Fruit fly (Drosophila melanogaster) whole organism: Measurements from ENCODE around the gene GAA1.
A peak's percentile ranks its signal among the peaks of the same experiment; 100 is the strongest.

Source experiments
- CG8478 ChIP-seq: fragments of >200 bp; optimal IDR thresholded peaks from 2 replicates; lab custom pipeline; 2018; ENCODE audit warnings: inconsistent platforms
- Dll ChIP-seq: fragments of >200 bp; optimal IDR thresholded peaks from 2 replicates; lab custom pipeline; 2017
- EcR ChIP-seq, 2 experiments: fragments of >200 bp; optimal IDR thresholded peaks; 2 replicates each; lab custom pipeline; 2017; ENCODE audit warnings: missing biosample characterization in 2 of 2, missing genetic modification characterization in 2 of 2, missing genetic modification reagents in 2 of 2
- pan ChIP-seq: fragments of >200 bp; optimal IDR thresholded peaks from 2 replicates; lab custom pipeline; 2017
- psq ChIP-seq: fragments of >200 bp; optimal IDR thresholded peaks from 2 replicates; lab custom pipeline; 2017
- usp ChIP-seq: fragments of >200 bp; optimal IDR thresholded peaks from 2 replicates; lab custom pipeline; 2017; ENCODE audit warnings: missing biosample characterization, missing genetic modification characterization, mixed read lengths

Gene GAA1

dm6 chrX:5905086-5905400 is 31.9 kb upstream of the GAA1 start:
- TF ChIP-seq psq (lab: Kevin White, UChicago) (no peak), usp (GFP tag; lab: Kevin White, UChicago) (no peak), pan (lab: Kevin White, UChicago) (no peak), CG8478 (lab: Kevin White, UChicago) (no peak), EcR (GFP tag; optimal IDR thresholded peaks at IDR 0.05; lab: Kevin White, UChicago) (no peak), Dll (lab: Kevin White, UChicago) (no peak)

dm6 chrX:5904377-5905085 is 31.4 kb upstream of the GAA1 start:
- TF ChIP-seq pan (lab: Kevin White, UChicago) = no peak
- TF ChIP-seq CG8478 (lab: Kevin White, UChicago) = no peak
- peak in 1 of 2 experiments; percentile 94 for TF ChIP-seq EcR (GFP tag; optimal IDR thresholded peaks at IDR 0.05; lab: Kevin White, UChicago)
- no peak for TF ChIP-seq usp (GFP tag; lab: Kevin White, UChicago)

DNA sequence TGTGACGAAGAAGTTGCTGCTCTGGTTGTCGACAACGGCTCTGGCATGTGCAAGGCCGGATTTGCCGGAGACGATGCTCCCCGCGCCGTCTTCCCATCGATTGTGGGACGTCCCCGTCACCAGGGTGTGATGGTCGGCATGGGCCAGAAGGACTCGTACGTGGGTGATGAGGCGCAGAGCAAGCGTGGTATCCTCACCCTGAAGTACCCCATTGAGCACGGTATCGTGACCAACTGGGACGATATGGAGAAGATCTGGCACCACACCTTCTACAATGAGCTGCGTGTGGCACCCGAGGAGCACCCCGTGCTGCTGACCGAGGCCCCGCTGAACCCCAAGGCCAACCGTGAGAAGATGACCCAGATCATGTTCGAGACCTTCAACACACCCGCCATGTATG is 29.5 kb upstream of the GAA1 start:
- TF ChIP-seq Dll (lab: Kevin White, UChicago) (no peak), usp (GFP tag; lab: Kevin White, UChicago) (no peak), EcR (GFP tag; optimal IDR thresholded peaks at IDR 0.05; lab: Kevin White, UChicago) (no peak), CG8478 (lab: Kevin White, UChicago) (no peak), psq (lab: Kevin White, UChicago) (no peak), pan (lab: Kevin White, UChicago) (no peak)

DNA sequence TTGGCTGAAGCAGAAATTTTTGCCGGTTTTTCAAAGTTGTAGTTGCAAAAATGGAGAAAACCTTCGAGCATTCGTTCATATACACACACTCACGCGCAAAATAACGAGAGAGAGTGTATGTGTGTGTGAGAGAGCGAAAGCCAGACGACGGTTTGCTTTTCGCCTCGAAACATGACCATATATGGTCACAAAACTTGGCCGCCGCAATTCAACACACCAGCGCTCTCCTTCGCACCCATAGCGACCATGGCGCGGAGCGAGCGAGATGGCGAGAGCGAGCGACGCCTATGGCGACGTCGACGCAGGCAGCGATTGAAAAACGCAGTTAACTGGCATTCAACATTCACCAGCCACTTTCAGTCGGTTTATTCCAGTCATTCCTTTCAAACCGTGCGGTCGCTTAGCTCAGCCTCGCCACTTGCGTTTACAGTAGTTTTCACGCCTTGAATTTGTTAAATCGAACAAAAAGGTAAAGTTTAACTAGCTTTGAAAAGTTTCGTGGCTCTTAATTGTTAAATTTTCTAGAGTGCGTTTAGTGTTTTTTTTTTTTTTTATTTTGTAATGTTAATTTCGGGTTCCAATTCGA is 28.6 kb upstream of the GAA1 start:
- TF ChIP-seq usp (GFP tag; lab: Kevin White, UChicago) (no peak), CG8478 (lab: Kevin White, UChicago) (peak; percentile 68), Dll (lab: Kevin White, UChicago) (peak; percentile 81)

- TF ChIP-seq Dll (lab: Kevin White, UChicago) (no peak), EcR (GFP tag; optimal IDR thresholded peaks at IDR 0.05; lab: Kevin White, UChicago) (no peak), psq (lab: Kevin White, UChicago) (no peak), usp (GFP tag; lab: Kevin White, UChicago) (no peak), CG8478 (lab: Kevin White, UChicago) (no peak), pan (lab: Kevin White, UChicago) (no peak)
Measured at dm6 chrX:5900146-5901093, 27.3 kb upstream of the GAA1 start, which contains the start of gene Act5C. Act5C (plus strand) TSS chrX:5900861.

DNA sequence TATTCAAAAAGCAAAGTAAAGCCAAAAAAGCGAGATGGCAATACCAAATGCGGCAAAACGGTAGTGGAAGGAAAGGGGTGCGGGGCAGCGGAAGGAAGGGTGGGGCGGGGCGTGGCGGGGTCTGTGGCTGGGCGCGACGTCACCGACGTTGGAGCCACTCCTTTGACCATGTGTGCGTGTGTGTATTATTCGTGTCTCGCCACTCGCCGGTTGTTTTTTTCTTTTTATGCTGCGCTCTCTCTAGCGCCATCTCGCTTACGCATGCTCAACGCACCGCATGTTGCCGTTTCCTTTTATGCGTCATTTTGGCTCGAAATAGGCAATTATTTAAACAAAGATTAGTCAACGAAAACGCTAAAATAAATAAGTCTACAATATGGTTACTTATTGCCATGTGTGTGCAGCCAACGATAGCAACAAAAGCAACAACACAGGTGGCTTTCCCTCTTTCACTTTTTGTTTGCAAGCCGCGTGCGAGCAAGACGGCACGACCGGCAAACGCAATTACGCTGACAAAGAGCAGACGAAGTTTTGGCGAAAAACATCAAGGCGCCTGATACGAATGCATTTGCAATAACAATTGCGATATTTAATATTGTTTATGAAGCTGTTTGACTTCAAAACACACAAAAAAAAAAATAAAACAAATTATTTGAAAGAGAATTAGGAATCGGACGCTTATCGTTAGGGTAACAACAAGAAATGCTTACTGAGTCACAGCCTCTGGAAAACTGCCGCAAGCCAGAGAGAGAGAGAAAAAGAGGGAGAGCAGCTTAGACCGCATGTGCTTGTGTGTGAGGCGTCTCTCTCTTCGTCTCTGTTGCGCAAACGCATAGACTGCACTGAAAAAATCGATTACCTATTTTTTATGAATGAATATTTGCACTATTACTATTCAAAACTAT is 26.3 kb upstream of the GAA1 start:
- TF ChIP-seq psq (lab: Kevin White, UChicago) = no peak
- TF ChIP-seq Dll (lab: Kevin White, UChicago) = peak; percentile 38
- peak; percentile 12 for TF ChIP-seq CG8478 (lab: Kevin White, UChicago)

DNA sequence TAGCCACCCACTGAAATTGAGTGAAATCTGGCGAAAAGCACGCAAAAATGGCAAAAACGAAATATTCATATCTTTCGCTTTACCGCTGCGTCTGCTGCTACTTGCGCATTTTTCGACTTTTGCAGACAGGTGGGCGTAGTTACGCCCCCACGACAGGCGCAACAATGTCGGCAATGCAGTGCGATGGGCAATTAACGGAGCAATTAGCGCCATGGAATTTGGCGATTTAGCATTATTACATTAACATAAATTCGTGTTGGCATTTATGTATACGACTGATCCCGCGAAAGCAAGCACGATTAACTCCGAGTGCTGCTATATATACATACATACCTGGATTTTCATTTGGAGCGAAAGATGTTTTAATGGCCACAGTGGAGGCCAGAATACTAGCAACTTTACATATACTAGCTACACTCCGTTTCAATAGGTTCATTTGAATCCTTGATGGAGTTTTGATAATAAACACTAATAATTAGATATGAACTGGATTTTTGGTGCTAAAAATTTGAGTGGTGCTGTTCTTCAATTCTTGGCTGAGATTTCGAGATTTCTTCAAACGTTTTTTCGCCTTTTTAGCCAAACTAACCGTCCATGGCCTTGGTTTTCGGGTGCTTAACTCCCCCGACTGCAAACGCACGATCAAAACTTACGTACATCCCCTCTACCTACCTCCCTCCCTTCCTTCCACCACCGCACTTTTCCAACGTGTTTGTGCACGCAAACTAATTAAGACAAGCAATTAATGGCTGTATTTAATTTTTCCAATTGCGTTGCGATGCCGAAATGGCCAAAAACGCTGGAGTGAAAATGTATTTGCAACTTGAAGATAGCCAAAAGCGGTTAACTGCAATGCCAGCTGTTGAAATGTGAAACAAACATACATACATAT is 23.9 kb upstream of the GAA1 start:
- no peak for TF ChIP-seq Dll (lab: Kevin White, UChicago)
- TF ChIP-seq CG8478 (lab: Kevin White, UChicago) = no peak
- TF ChIP-seq pan (lab: Kevin White, UChicago) = no peak
- TF ChIP-seq psq (lab: Kevin White, UChicago) = no peak
- no peak for TF ChIP-seq usp (GFP tag; lab: Kevin White, UChicago)
- no peak for TF ChIP-seq EcR (GFP tag; optimal IDR thresholded peaks at IDR 0.05; lab: Kevin White, UChicago)

DNA sequence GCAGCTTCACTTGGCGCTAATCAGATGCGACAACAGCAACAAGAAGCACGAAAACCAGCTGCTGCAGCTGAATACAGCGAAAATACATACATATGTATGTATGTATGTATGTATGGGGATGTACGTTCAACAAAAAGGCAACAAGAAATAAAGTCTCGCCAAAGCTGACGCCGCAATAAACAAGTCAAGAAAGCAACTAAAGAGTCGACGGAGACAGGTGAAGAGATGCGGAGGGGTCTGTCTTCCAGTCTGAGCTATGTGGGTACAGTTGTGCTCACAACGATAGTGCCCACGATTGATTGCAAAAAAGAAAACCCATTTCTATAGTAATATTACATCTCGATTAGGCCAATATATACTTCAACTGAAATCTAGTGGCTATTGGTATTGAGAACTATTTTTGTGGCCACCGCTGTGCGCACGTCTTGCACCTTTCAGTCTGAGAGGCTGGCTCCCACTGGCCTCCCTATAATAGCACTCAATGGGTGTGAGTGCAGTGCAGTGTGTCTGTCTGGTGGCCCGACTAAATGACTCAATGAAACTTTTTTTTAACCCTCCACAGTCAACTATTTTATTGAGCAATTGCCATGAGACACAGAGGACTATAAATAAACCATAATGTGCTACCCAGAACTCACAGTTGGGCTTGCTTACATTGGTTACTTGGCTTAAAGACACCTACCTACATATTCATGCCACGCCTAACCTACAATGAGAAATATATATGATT is 22.8 kb upstream of the GAA1 start:
- TF ChIP-seq psq (lab: Kevin White, UChicago) (no peak), EcR (GFP tag; optimal IDR thresholded peaks at IDR 0.05; lab: Kevin White, UChicago) (no peak), Dll (lab: Kevin White, UChicago) (no peak)
